Worm (Caenorhabditis elegans) whole organism, young adult: ENCODE results near the gene ppat-1.
A peak's percentile ranks its signal among the peaks of the same experiment; 100 is the strongest.

Experiments
- F39B2.1 ChIP-seq: fragments of 200-800 bp; sonication (Bioruptor generic); IDR thresholded peaks from 2 replicates; pipeline ENCODE4 v1.3.6; 2022; ENCODE audit warnings: missing genetic modification reagents, missing genetic modification characterization, missing compliant biosample characterization
- F49E8.2 ChIP-seq: sonication (generic microtip); optimal IDR thresholded peaks from 3 replicates; lab custom pipeline; 2017; ENCODE audit warnings: missing genetic modification characterization, mild to moderate bottlenecking, missing compliant biosample characterization, antibody characterized with exemption, moderate library complexity; ENCODE audit not compliant: insufficient read depth
- F57C9.4 ChIP-seq: sonication (generic microtip); optimal IDR thresholded peaks from 2 replicates; lab custom pipeline; 2017; ENCODE audit warnings: mild to moderate bottlenecking, missing genetic modification characterization, missing compliant biosample characterization
- K12H6.12 ChIP-seq: fragments of 200-800 bp; sonication (Bioruptor generic); optimal IDR thresholded peaks from 2 replicates; lab custom pipeline; 2018; ENCODE audit warnings: mild to moderate bottlenecking, missing genetic modification characterization, missing compliant biosample characterization
- Y53F4B.3 ChIP-seq: fragments of 200-800 bp; sonication (Bioruptor generic); IDR thresholded peaks from 2 replicates; pipeline ENCODE4 v1.3.6; 2022; ENCODE audit warnings: missing genetic modification reagents, missing genetic modification characterization, missing compliant biosample characterization
- Y79H2A.3 ChIP-seq: fragments of 200-800 bp; sonication (Bioruptor generic); conservative IDR thresholded peaks from 2 replicates; pipeline ENCODE4 v1.3.6; 2022; ENCODE audit warnings: missing genetic modification reagents, missing genetic modification characterization, missing compliant biosample characterization
- bed-2 ChIP-seq: fragments of 200-800 bp; sonication (Bioruptor generic); IDR thresholded peaks from 2 replicates; pipeline ENCODE4 v1.3.6; 2022; ENCODE audit warnings: missing genetic modification reagents, missing genetic modification characterization, missing compliant biosample characterization
- ccch-3 ChIP-seq: fragments of 200-800 bp; sonication (Bioruptor generic); optimal IDR thresholded peaks from 2 replicates; lab custom pipeline; 2018; ENCODE audit warnings: mild to moderate bottlenecking, missing genetic modification characterization, missing compliant biosample characterization
- cebp-1 ChIP-seq, 2 experiments: fragments of 200-800 bp in 1 of 2; sonication (Bioruptor generic) in 1 of 2; sonication (generic microtip) in 1 of 2; IDR thresholded peaks in 1 of 2; optimal IDR thresholded peaks in 1 of 2; 2 replicates each; pipeline versions ENCODE4 v1.3.6 to Lab custom; 2017 to 2022; ENCODE audit warnings: missing compliant biosample characterization in 2 of 2, missing genetic modification characterization in 2 of 2, mild to moderate bottlenecking in 1 of 2, missing genetic modification reagents in 1 of 2, moderate library complexity in 1 of 2
- hrde-1 ChIP-seq: sonication (generic microtip); optimal IDR thresholded peaks from 2 replicates; lab custom pipeline; 2016; ENCODE audit warnings: missing genetic modification characterization, mild to moderate bottlenecking, missing compliant biosample characterization, moderate library complexity, missing genotype, missing genetic modification reagents, borderline replicate concordance
- lin-54 ChIP-seq: fragments of 200-800 bp; sonication (Bioruptor generic); optimal IDR thresholded peaks from 2 replicates; lab custom pipeline; 2018; ENCODE audit warnings: mild to moderate bottlenecking, missing genetic modification characterization, missing compliant biosample characterization
- lir-1 ChIP-seq: fragments of 200-800 bp; sonication (Bioruptor generic); conservative IDR thresholded peaks from 2 replicates; pipeline ENCODE4 v1.3.6; 2022; ENCODE audit warnings: missing genetic modification reagents, missing genetic modification characterization, missing compliant biosample characterization
- madf-3 ChIP-seq: fragments of 200-800 bp; sonication (Bioruptor generic); IDR thresholded peaks from 2 replicates; pipeline ENCODE4 v1.3.6; 2022; ENCODE audit warnings: missing genetic modification reagents, missing genetic modification characterization, missing compliant biosample characterization
- madf-6 ChIP-seq: fragments of 200-800 bp; sonication (Bioruptor generic); IDR thresholded peaks from 2 replicates; pipeline ENCODE4 v1.3.6; 2022; ENCODE audit warnings: missing genetic modification reagents, missing genetic modification characterization, missing compliant biosample characterization
- mxl-1 ChIP-seq: sonication (generic microtip); optimal IDR thresholded peaks from 2 replicates; lab custom pipeline; 2016; ENCODE audit warnings: missing genetic modification characterization, missing compliant biosample characterization
- nhr-80 ChIP-seq: sonication (generic microtip); optimal IDR thresholded peaks from 2 replicates; lab custom pipeline; 2016; ENCODE audit warnings: missing genetic modification characterization, missing compliant biosample characterization
- pbrm-1 ChIP-seq: fragments of 200-800 bp; sonication (Bioruptor generic); IDR thresholded peaks from 2 replicates; pipeline ENCODE4 v1.3.6; 2022; ENCODE audit warnings: missing genetic modification reagents, missing genetic modification characterization, missing compliant biosample characterization
- pha-4 ChIP-seq: fragments of 150-350 bp; sonication (generic microtip); optimal IDR thresholded peaks from 2 replicates; lab custom pipeline; 2014; ENCODE audit warnings: missing biosample characterization, missing genetic modification reagents, missing genetic modification characterization
- zfh-2 ChIP-seq: fragments of 200-800 bp; sonication (Bioruptor generic); conservative IDR thresholded peaks from 2 replicates; pipeline ENCODE4 v1.3.6; 2022; ENCODE audit warnings: missing genetic modification reagents, missing genetic modification characterization, missing compliant biosample characterization
- ztf-26 ChIP-seq: sonication (generic microtip); optimal IDR thresholded peaks from 2 replicates; lab custom pipeline; 2017; ENCODE audit warnings: missing genetic modification characterization, missing compliant biosample characterization

ppat-1 gene

DNA sequence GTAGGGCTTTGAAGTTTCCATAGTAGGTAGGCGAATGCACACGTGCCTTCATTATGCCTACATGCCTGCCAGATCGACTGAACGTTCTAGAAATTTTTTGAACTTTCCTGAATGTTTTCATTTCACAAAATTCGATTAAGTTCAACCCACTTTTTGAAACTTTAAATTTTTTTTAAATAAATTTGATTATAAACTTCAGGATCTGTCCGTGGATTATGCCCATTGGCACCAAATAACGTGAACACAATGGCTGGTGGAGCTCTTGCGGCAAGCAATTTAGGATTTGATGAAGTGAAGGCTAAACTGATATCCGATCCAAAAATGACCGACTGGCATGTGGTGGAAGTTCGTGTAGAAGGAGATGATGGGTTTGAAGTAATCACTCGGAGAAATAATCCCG is 46.4 kb downstream of the ppat-1 start, which contains the start of gene F17C8.7:
Gene F17C8.7, plus strand, starts transcription at position 301 of the 400 bp plus-strand sequence.
- TF ChIP-seq ztf-26 (tag; lab: Kevin White, UChicago) (no peak), bed-2 (GFP tag; lab: Robert Waterston, UW) (no peak), pbrm-1 (GFP tag; lab: Robert Waterston, UW) (no peak), F39B2.1 (no peak), lin-54 (no peak), lir-1 (GFP tag; lab: Robert Waterston, UW) (no peak), madf-6 (GFP tag; lab: Robert Waterston, UW) (no peak), madf-3 (GFP tag; lab: Robert Waterston, UW) (no peak)

DNA sequence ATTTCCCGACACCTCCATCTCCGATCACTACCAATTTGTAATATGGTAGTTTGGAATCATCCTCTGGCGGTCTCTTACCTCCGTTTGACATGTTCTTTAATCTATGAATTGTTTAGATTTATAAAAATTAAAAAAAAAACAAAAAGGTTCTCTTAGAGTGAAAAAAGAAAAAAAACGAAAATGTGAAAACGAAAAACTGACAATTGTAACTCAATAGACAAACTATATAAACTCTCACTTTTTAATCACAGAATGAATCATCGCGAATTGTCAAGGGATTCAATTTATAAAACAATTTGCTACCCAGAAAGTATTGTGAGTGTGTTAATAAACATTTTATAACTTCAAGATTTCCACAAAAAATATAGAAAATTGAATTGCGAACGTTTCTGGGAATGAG is 50.9 kb downstream of the ppat-1 start, which contains the start of gene ras-2:
Gene ras-2, minus strand, starts transcription at position 101 of the 400 bp plus-strand sequence.
- no peak for TF ChIP-seq hrde-1
- TF ChIP-seq zfh-2 (GFP tag; lab: Robert Waterston, UW), result no peak
- TF ChIP-seq F49E8.2 (tag; lab: Kevin White, UChicago), result no peak
- no peak for TF ChIP-seq F39B2.1
- TF ChIP-seq K12H6.12 (tag; lab: Kevin White, UChicago), result no peak
- TF ChIP-seq ztf-26 (tag; lab: Kevin White, UChicago), result no peak
- no peak for TF ChIP-seq mxl-1
- TF ChIP-seq Y53F4B.3 (GFP tag; lab: Robert Waterston, UW), result no peak
- TF ChIP-seq Y79H2A.3, result no peak
- no peak for TF ChIP-seq ccch-3 (GFP tag; lab: Kevin White, UChicago)
- TF ChIP-seq pha-4, result no peak

DNA sequence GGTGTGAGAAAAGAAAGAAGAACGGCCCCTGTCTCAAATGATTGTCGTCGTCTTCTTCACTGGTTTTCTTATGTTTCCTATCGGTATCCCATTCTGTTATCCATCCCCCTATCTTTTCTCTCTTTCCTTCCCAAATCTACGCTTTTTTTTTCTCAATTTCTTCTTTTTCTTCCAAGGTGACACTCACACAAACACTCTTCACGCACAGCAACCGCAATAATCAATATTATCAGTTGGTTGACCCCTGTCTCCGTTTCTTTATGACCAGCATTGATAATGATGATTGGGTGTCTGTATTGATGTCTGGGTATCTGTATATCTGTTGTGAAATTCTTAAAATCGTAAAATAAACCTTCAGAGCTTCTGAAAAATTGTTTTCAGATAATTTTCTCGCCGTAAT is 51.7 kb downstream of the ppat-1 start:
- no peak for TF ChIP-seq F57C9.4 (tag; lab: Kevin White, UChicago)
- TF ChIP-seq cebp-1 (GFP tag; IDR thresholded peaks at IDR 0.05; lab: Robert Waterston, UW), result no peak
- peak; percentile 48 for TF ChIP-seq cebp-1 (tag; optimal IDR thresholded peaks at IDR 0.05; lab: Kevin White, UChicago)
- TF ChIP-seq nhr-80 (tag; lab: Kevin White, UChicago), result peak; percentile 32
